Worm (Caenorhabditis elegans) whole organism, L3 larva: Measurements from ENCODE around the gene ZK1055.4.

Source experiments
- daf-12 ChIP-seq: fragments of 150-350 bp; optimal IDR thresholded peaks from 2 replicates; lab custom pipeline; 2014; ENCODE audit warnings: missing biosample characterization, missing genetic modification reagents, missing genetic modification characterization
- egl-5 ChIP-seq: fragments of 150-350 bp; optimal IDR thresholded peaks from 2 replicates; lab custom pipeline; 2017; ENCODE audit warnings: missing biosample characterization, missing genetic modification reagents, missing genetic modification characterization, inconsistent platforms
- elt-2 ChIP-seq: sonication (generic microtip); optimal IDR thresholded peaks from 2 replicates; lab custom pipeline; 2016; ENCODE audit warnings: missing genetic modification reagents, mild to moderate bottlenecking, missing genetic modification characterization, missing compliant biosample characterization
- elt-3 ChIP-seq, 3 experiments: fragments of 150-350 bp in 1 of 3; sonication (generic microtip) in 2 of 3; optimal IDR thresholded peaks; 2 replicates in 2 of 3; 4 replicates in 1 of 3; lab custom pipeline; 2014 to 2017; ENCODE audit warnings: missing biosample characterization in 3 of 3, missing genetic modification characterization in 3 of 3
- lin-15B ChIP-seq: fragments of 150-350 bp; optimal IDR thresholded peaks from 2 replicates; lab custom pipeline; 2014; ENCODE audit warnings: missing biosample characterization, missing genetic modification characterization
- nhr-12 ChIP-seq: fragments of 150-350 bp; optimal IDR thresholded peaks from 2 replicates; lab custom pipeline; 2014; ENCODE audit warnings: missing biosample characterization, missing genetic modification characterization
- nhr-76 ChIP-seq: fragments of 150-350 bp; sonication (generic microtip); optimal IDR thresholded peaks from 5 replicates; lab custom pipeline; 2014; ENCODE audit warnings: missing biosample characterization, missing genetic modification characterization
- nhr-77 ChIP-seq: fragments of 150-350 bp; optimal IDR thresholded peaks from 2 replicates; lab custom pipeline; 2014; ENCODE audit warnings: missing biosample characterization, missing genetic modification characterization
- pha-4 ChIP-seq: fragments of 150-350 bp; optimal IDR thresholded peaks from 2 replicates; lab custom pipeline; 2014; ENCODE audit warnings: missing biosample characterization, missing genetic modification reagents, missing genetic modification characterization
- skn-1 ChIP-seq: fragments of 150-350 bp; optimal IDR thresholded peaks from 2 replicates; lab custom pipeline; 2014; ENCODE audit warnings: missing biosample characterization, missing genetic modification characterization

DNA sequence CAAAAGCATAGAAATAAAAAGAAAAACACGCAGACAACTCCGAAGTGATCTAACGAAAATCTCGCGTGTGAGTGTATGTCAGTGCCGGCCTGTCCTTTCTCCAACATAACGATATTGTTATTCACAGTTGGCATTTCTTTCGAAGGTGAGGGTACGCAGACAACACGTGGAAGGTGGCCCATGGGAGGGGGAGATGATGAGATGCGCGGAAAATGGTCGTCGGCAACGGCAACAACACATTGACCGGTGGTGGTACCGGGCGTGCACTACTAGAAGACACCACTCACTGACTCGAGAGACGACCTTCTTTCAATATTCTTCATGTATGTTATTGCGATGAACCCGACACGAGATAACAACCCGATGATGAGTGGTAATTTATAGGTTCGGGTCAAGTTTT, 36.9 kb upstream of the ZK1055.4 start:
- TF ChIP-seq elt-2 (tag; lab: Kevin White, UChicago) (no peak), nhr-12 (tag; lab: Kevin White, UChicago) (no peak), nhr-76 (tag; lab: Kevin White, UChicago) (no peak), nhr-77 (tag; lab: Kevin White, UChicago) (no peak), elt-3 (tag; optimal IDR thresholded peaks at IDR 0.05; lab: Kevin White, UChicago) (no peak), lin-15B (no peak), pha-4 (no peak), skn-1 (tag; lab: Kevin White, UChicago) (no peak), egl-5 (tag; lab: Kevin White, UChicago) (no peak), daf-12 (tag; lab: Kevin White, UChicago) (no peak)
